Fruit fly (Drosophila melanogaster) whole organism, embryonic: ENCODE data around the gene CG33946.
A peak's percentile ranks its signal among the peaks of the same experiment; 100 is the strongest.

Experiments used
- Aef1 ChIP-seq: fragments of 200-800 bp; sonication (Bioruptor generic); IDR thresholded peaks from 3 replicates; pipeline ENCODE4 v1.3.6; 2022; ENCODE audit warnings: missing biosample characterization, missing genetic modification characterization
- Atf-2 ChIP-seq: fragments of 200-800 bp; sonication (Bioruptor generic); optimal IDR thresholded peaks from 2 replicates; lab custom pipeline; 2016; ENCODE audit warnings: missing biosample characterization, missing genetic modification characterization
- Bdp1 ChIP-seq: fragments of 200-800 bp; sonication (Bioruptor generic); optimal IDR thresholded peaks from 3 replicates; lab custom pipeline; 2016; ENCODE audit warnings: missing biosample characterization, missing genetic modification characterization
- Blimp-1 ChIP-seq: fragments of 200-800 bp; sonication (Bioruptor generic); optimal IDR thresholded peaks from 3 replicates; lab custom pipeline; 2018; ENCODE audit warnings: missing biosample characterization, missing genetic modification characterization, mild to moderate bottlenecking, moderate library complexity, missing genetic modification reagents
- CG10209 ChIP-seq: fragments of 200-800 bp; sonication (Bioruptor generic); optimal IDR thresholded peaks from 3 replicates; lab custom pipeline; 2017; ENCODE audit warnings: missing biosample characterization, mild to moderate bottlenecking, missing genetic modification characterization, missing genetic modification reagents
- CG11456 ChIP-seq: fragments of 200-800 bp; sonication (Bioruptor generic); IDR thresholded peaks from 3 replicates; pipeline ENCODE4 v1.3.6; 2022; ENCODE audit warnings: missing biosample characterization, missing genetic modification characterization
- CG12155 ChIP-seq: fragments of 200-800 bp; sonication (Bioruptor generic); optimal IDR thresholded peaks from 3 replicates; lab custom pipeline; 2016; ENCODE audit warnings: missing biosample characterization, missing genetic modification characterization
- CG14710 ChIP-seq: fragments of 200-800 bp; sonication (Bioruptor generic); optimal IDR thresholded peaks from 3 replicates; lab custom pipeline; 2019; ENCODE audit warnings: missing biosample characterization, mild to moderate bottlenecking, missing genetic modification characterization, moderate library complexity
- CG14965 ChIP-seq: fragments of 200-800 bp; sonication (Bioruptor generic); optimal IDR thresholded peaks from 2 replicates; lab custom pipeline; 2016; ENCODE audit warnings: missing biosample characterization, missing genetic modification characterization, borderline replicate concordance
- CG15011 ChIP-seq: fragments of 200-800 bp; sonication (Bioruptor generic); optimal IDR thresholded peaks from 3 replicates; lab custom pipeline; 2018; ENCODE audit warnings: missing biosample characterization, mild to moderate bottlenecking, missing genetic modification characterization
- CG16779 ChIP-seq: fragments of 200-800 bp; sonication (Bioruptor generic); IDR thresholded peaks from 2 replicates; pipeline ENCODE4 v1.3.6; 2022; ENCODE audit warnings: missing biosample characterization, missing genetic modification characterization
- CG16815 ChIP-seq: fragments of 200-800 bp; sonication (Bioruptor generic); optimal IDR thresholded peaks from 3 replicates; lab custom pipeline; 2017; ENCODE audit warnings: missing biosample characterization, mild to moderate bottlenecking, missing genetic modification characterization
- CG3838 ChIP-seq: fragments of 200-800 bp; sonication (Bioruptor generic); optimal IDR thresholded peaks from 3 replicates; lab custom pipeline; 2016; ENCODE audit warnings: missing biosample characterization, missing genetic modification characterization
- CG4707 ChIP-seq: fragments of 200-800 bp; sonication (Bioruptor generic); optimal IDR thresholded peaks from 2 replicates; lab custom pipeline; 2018; ENCODE audit warnings: missing biosample characterization, mild to moderate bottlenecking, missing genetic modification characterization, moderate library complexity
- CG7963 ChIP-seq: fragments of 200-800 bp; sonication (Bioruptor generic); IDR thresholded peaks from 3 replicates; pipeline ENCODE4 v1.3.6; 2022; ENCODE audit warnings: missing biosample characterization, missing genetic modification characterization; ENCODE audit not compliant: partially characterized antibody
- Camta ChIP-seq: fragments of 200-800 bp; sonication (Bioruptor generic); optimal IDR thresholded peaks from 2 replicates; lab custom pipeline; 2016; ENCODE audit warnings: missing biosample characterization, missing genetic modification characterization
- D ChIP-seq, 2 experiments: fragments of 200-800 bp in 1 of 2; fragments of >200 bp in 1 of 2; sonication (Bioruptor generic) in 1 of 2; optimal IDR thresholded peaks; 2 replicates in 1 of 2; 3 replicates in 1 of 2; lab custom pipeline; 2017; ENCODE audit warnings: mild to moderate bottlenecking in 1 of 2, missing biosample characterization in 1 of 2, missing genetic modification characterization in 1 of 2, missing genetic modification reagents in 1 of 2
- Dek ChIP-seq: fragments of 200-800 bp; sonication (Bioruptor generic); optimal IDR thresholded peaks from 3 replicates; lab custom pipeline; 2019; ENCODE audit warnings: missing biosample characterization, mild to moderate bottlenecking, missing genetic modification characterization, moderate library complexity
- Doc3 ChIP-seq: fragments of 200-800 bp; sonication (Bioruptor generic); IDR thresholded peaks from 3 replicates; pipeline ENCODE4 v1.3.6; 2022; ENCODE audit warnings: missing biosample characterization, missing genetic modification characterization; ENCODE audit not compliant: partially characterized antibody
- E2f1 ChIP-seq: fragments of 200-800 bp; sonication (Bioruptor generic); IDR thresholded peaks from 2 replicates; pipeline ENCODE4 v1.3.6; 2022; ENCODE audit warnings: missing biosample characterization, missing genetic modification characterization
- Gsc ChIP-seq: fragments of 200-800 bp; sonication (Bioruptor generic); IDR thresholded peaks from 2 replicates; pipeline ENCODE4 v1.3.6; 2022; ENCODE audit warnings: missing biosample characterization, missing genetic modification characterization
- H15 ChIP-seq: fragments of 200-800 bp; sonication (Bioruptor generic); IDR thresholded peaks from 3 replicates; pipeline ENCODE4 v1.3.6; 2022; ENCODE audit warnings: missing biosample characterization, missing genetic modification characterization
- Lim3 ChIP-seq: fragments of 200-800 bp; sonication (Bioruptor generic); IDR thresholded peaks from 2 replicates; pipeline ENCODE4 v1.3.6; 2022; ENCODE audit warnings: missing biosample characterization, missing genetic modification characterization
- Max ChIP-seq: fragments of 200-800 bp; sonication (Bioruptor generic); optimal IDR thresholded peaks from 2 replicates; lab custom pipeline; 2016; ENCODE audit warnings: missing biosample characterization, mild to moderate bottlenecking, missing genetic modification characterization
- Mes4 ChIP-seq: fragments of 200-800 bp; sonication (Bioruptor generic); optimal IDR thresholded peaks from 2 replicates; lab custom pipeline; 2016; ENCODE audit warnings: missing biosample characterization, missing genetic modification characterization
- NfI ChIP-seq: fragments of 200-800 bp; sonication (Bioruptor generic); optimal IDR thresholded peaks from 3 replicates; lab custom pipeline; 2018; ENCODE audit warnings: missing biosample characterization, mild to moderate bottlenecking, missing genetic modification characterization, moderate library complexity
- Sry-δ ChIP-seq: fragments of 200-800 bp; sonication (Bioruptor generic); optimal IDR thresholded peaks from 2 replicates; lab custom pipeline; 2016; ENCODE audit warnings: missing biosample characterization, missing genetic modification characterization
- TFAM ChIP-seq: fragments of 200-800 bp; sonication (Bioruptor generic); optimal IDR thresholded peaks from 2 replicates; lab custom pipeline; 2017; ENCODE audit warnings: missing biosample characterization, missing genetic modification characterization, inconsistent platforms
- Tbp ChIP-seq: fragments of >200 bp; optimal IDR thresholded peaks from 2 replicates; lab custom pipeline; 2018; ENCODE audit warnings: missing biosample characterization, missing genetic modification characterization
- amos ChIP-seq: fragments of 200-800 bp; sonication (Bioruptor generic); IDR thresholded peaks from 2 replicates; pipeline ENCODE4 v1.3.6; 2022; ENCODE audit warnings: missing biosample characterization, missing genetic modification characterization; ENCODE audit not compliant: partially characterized antibody
- bab2 ChIP-seq: fragments of 200-800 bp; sonication (Bioruptor generic); optimal IDR thresholded peaks from 2 replicates; lab custom pipeline; 2016; ENCODE audit warnings: missing biosample characterization, missing genetic modification characterization
- bowl ChIP-seq: fragments of 200-800 bp; sonication (Bioruptor generic); IDR thresholded peaks from 2 replicates; pipeline ENCODE4 v1.3.6; 2022; ENCODE audit warnings: missing biosample characterization, missing genetic modification characterization
- ci ChIP-seq: fragments of 200-800 bp; sonication (Bioruptor generic); IDR thresholded peaks from 3 replicates; pipeline ENCODE4 v1.3.6; 2022; ENCODE audit warnings: missing biosample characterization, missing genetic modification characterization
- crp ChIP-seq, 2 experiments: fragments of 200-800 bp; sonication (Bioruptor generic); optimal IDR thresholded peaks; 2 replicates in 1 of 2; 3 replicates in 1 of 2; lab custom pipeline; 2017; ENCODE audit warnings: missing biosample characterization in 2 of 2, missing genetic modification characterization in 2 of 2, mild to moderate bottlenecking in 1 of 2, moderate library complexity in 1 of 2
- dan ChIP-seq: fragments of 200-800 bp; sonication (Bioruptor generic); IDR thresholded peaks from 2 replicates; pipeline ENCODE4 v1.3.6; 2022; ENCODE audit warnings: missing biosample characterization, missing genetic modification characterization
- dpn ChIP-seq, 2 experiments: fragments of 200-800 bp; sonication (Bioruptor generic); optimal IDR thresholded peaks; 3 replicates each; lab custom pipeline; 2016; ENCODE audit warnings: missing biosample characterization in 2 of 2, missing genetic modification characterization in 2 of 2
- fd3F ChIP-seq: fragments of 200-800 bp; sonication (Bioruptor generic); optimal IDR thresholded peaks from 2 replicates; lab custom pipeline; 2018; ENCODE audit warnings: missing biosample characterization, mild to moderate bottlenecking, missing genetic modification characterization, moderate library complexity
- fu2 ChIP-seq: fragments of 200-800 bp; sonication (Bioruptor generic); optimal IDR thresholded peaks from 2 replicates; lab custom pipeline; 2016; ENCODE audit warnings: missing biosample characterization, missing genetic modification characterization
- lola ChIP-seq, 3 experiments: fragments of >200 bp in 2 of 3; fragments of 200-800 bp in 1 of 3; sonication (Bioruptor generic) in 1 of 3; optimal IDR thresholded peaks; 2 replicates each; lab custom pipeline; 2017 to 2019; ENCODE audit warnings: missing biosample characterization in 3 of 3, missing genetic modification characterization in 3 of 3, mild to moderate bottlenecking in 1 of 3, moderate library complexity in 1 of 3
- mirr ChIP-seq: fragments of 200-800 bp; sonication (Bioruptor generic); optimal IDR thresholded peaks from 3 replicates; lab custom pipeline; 2018; ENCODE audit warnings: missing biosample characterization, mild to moderate bottlenecking, missing genetic modification characterization
- nerfin-1 ChIP-seq: fragments of 200-800 bp; sonication (Bioruptor generic); optimal IDR thresholded peaks from 3 replicates; lab custom pipeline; 2019; ENCODE audit warnings: missing biosample characterization, mild to moderate bottlenecking, missing genetic modification characterization, moderate library complexity
- p53 ChIP-seq: fragments of 200-800 bp; sonication (Bioruptor generic); optimal IDR thresholded peaks from 2 replicates; lab custom pipeline; 2016; ENCODE audit warnings: missing biosample characterization, missing genetic modification characterization
- scrt ChIP-seq: fragments of 200-800 bp; sonication (Bioruptor generic); optimal IDR thresholded peaks from 2 replicates; lab custom pipeline; 2018; ENCODE audit warnings: missing biosample characterization, mild to moderate bottlenecking, missing genetic modification characterization, moderate library complexity
- seq ChIP-seq: fragments of 200-800 bp; sonication (Bioruptor generic); IDR thresholded peaks from 2 replicates; pipeline ENCODE4 v1.3.6; 2022; ENCODE audit warnings: missing biosample characterization, missing genetic modification characterization
- toy ChIP-seq: fragments of 200-800 bp; sonication (Bioruptor generic); IDR thresholded peaks from 2 replicates; pipeline ENCODE4 v1.3.6; 2022; ENCODE audit warnings: missing biosample characterization, missing genetic modification characterization
- tup ChIP-seq: fragments of 200-800 bp; sonication (Bioruptor generic); optimal IDR thresholded peaks from 2 replicates; lab custom pipeline; 2016; ENCODE audit warnings: missing biosample characterization, mild to moderate bottlenecking, missing genetic modification characterization, moderate library complexity
- yki ChIP-seq: fragments of >200 bp; optimal IDR thresholded peaks from 3 replicates; lab custom pipeline; 2018
- zfh1 ChIP-seq: fragments of 200-800 bp; sonication (Bioruptor generic); IDR thresholded peaks from 3 replicates; pipeline ENCODE4 v1.3.6; 2022; ENCODE audit warnings: missing biosample characterization, missing genetic modification characterization

Gene CG33946

dm6 chr3L:6262644-6263404, 42.4 kb downstream of the CG33946 start, which contains the start of gene Ldh (continued):
- TF ChIP-seq bowl (peak; percentile 39; the same call in 1 of the 2 replicates), CG11456 (peak; percentile 85), amos (GFP tag; lab: Robert Waterston, UW) (no peak), Gsc (GFP tag; lab: Robert Waterston, UW) (peak; percentile 68), TFAM (GFP tag; lab: Kevin White, UChicago) (peak; percentile 72), Mes4 (GFP tag; lab: Kevin White, UChicago) (peak; percentile 76), crp (GFP tag; optimal IDR thresholded peaks at IDR 0.05; lab: Kevin White, UChicago) (peak; percentile 15 to 85), CG14710 (tag; lab: Kevin White, UChicago) (peak; percentile 97), scrt (GFP tag; lab: Kevin White, UChicago) (peak; percentile 92), CG16815 (peak; percentile 94), lola (GFP tag; optimal IDR thresholded peaks at IDR 0.05; lab: Kevin White, UChicago) (peak in 1 of 3 experiments; percentile 98), fu2 (GFP tag; lab: Kevin White, UChicago) (peak; percentile 67), tup (GFP tag; lab: Kevin White, UChicago) (peak; percentile 77), bab2 (peak; percentile 90), seq (GFP tag; lab: Robert Waterston, UW) (peak; percentile 89), Sry-δ (GFP tag; lab: Kevin White, UChicago) (peak; percentile 38), Bdp1 (GFP tag; lab: Kevin White, UChicago) (peak; percentile 80), dpn (GFP tag; optimal IDR thresholded peaks at IDR 0.05; lab: Kevin White, UChicago) (peak; percentile 87 to 95), Dek (tag; lab: Kevin White, UChicago) (peak; percentile 95), Lim3 (GFP tag; lab: Robert Waterston, UW) (peak; percentile 36; the same call in 1 of the 2 replicates), zfh1 (peak; percentile 85), E2f1 (peak; percentile 90), dan (GFP tag; lab: Robert Waterston, UW) (peak; percentile 78), CG12155 (GFP tag; lab: Kevin White, UChicago) (peak; percentile 93), H15 (GFP tag; lab: Robert Waterston, UW) (peak; percentile 81), NfI (GFP tag; lab: Kevin White, UChicago) (peak; percentile 93), CG7963 (GFP tag; lab: Robert Waterston, UW) (no peak), Blimp-1 (peak; percentile 93), p53 (GFP tag; lab: Kevin White, UChicago) (peak; percentile 23), Camta (GFP tag; lab: Kevin White, UChicago) (peak; percentile 81), Doc3 (GFP tag; lab: Robert Waterston, UW) (no peak), mirr (GFP tag; lab: Kevin White, UChicago) (peak; percentile 63), CG10209 (GFP tag; lab: Kevin White, UChicago) (peak; percentile 96), Max (GFP tag; lab: Kevin White, UChicago) (peak; percentile 87), nerfin-1 (peak; percentile 96), CG14965 (GFP tag; lab: Kevin White, UChicago) (no peak), Aef1 (GFP tag; lab: Robert Waterston, UW) (peak; percentile 87), yki (lab: Kevin White, UChicago) (no peak), CG15011 (GFP tag; lab: Kevin White, UChicago) (peak; percentile 92), D (optimal IDR thresholded peaks at IDR 0.05; lab: Kevin White, UChicago) (no peak), D (GFP tag; optimal IDR thresholded peaks at IDR 0.05; lab: Kevin White, UChicago) (peak; percentile 95), Tbp (GFP tag; lab: Kevin White, UChicago) (no peak), ci (peak; percentile 89), CG4707 (GFP tag; lab: Kevin White, UChicago) (peak; percentile 90), Atf-2 (GFP tag; lab: Kevin White, UChicago) (peak; percentile 72), CG3838 (GFP tag; lab: Kevin White, UChicago) (peak; percentile 82), CG16779 (0 out of 2 replicates have a peak, but pooled peaks have one; percentile 10), fd3F (GFP tag; lab: Kevin White, UChicago) (peak; percentile 93), toy (GFP tag; lab: Robert Waterston, UW) (peak; percentile 70; the same call in 1 of the 2 replicates)
